Worm (Caenorhabditis elegans) whole organism, midembryonic: ENCODE data around the gene rpl-12.

Experiments used
- flt-1 ChIP-seq: fragments of 200-800 bp; sonication (Bioruptor generic); IDR thresholded peaks from 2 replicates; pipeline ENCODE4 v1.3.6; 2022; ENCODE audit warnings: missing genetic modification characterization, missing compliant biosample characterization
- med-1 ChIP-seq: sonication (generic microtip); optimal IDR thresholded peaks from 2 replicates; lab custom pipeline; 2017; ENCODE audit warnings: missing genetic modification characterization, mild to moderate bottlenecking, missing compliant biosample characterization, antibody characterized with exemption, missing genetic modification reagents; ENCODE audit not compliant: insufficient read depth
- ztf-29 ChIP-seq: fragments of 200-800 bp; sonication (Bioruptor generic); IDR thresholded peaks from 2 replicates; pipeline ENCODE4 v1.3.6; 2022; ENCODE audit warnings: missing genetic modification reagents, missing genetic modification characterization, missing compliant biosample characterization

- TF ChIP-seq ztf-29 (GFP tag; lab: Robert Waterston, UW) (no peak), flt-1 (GFP tag; lab: Robert Waterston, UW) (0 out of 2 replicates have a peak, but pooled peaks have one; percentile 32), med-1 (GFP tag; lab: Kevin White, UChicago) (no peak)
These were observed 32.0 kb upstream of the rpl-12 start, which contains the start of gene unc-26 for ce11 chrIV:13272494-13272893.
